Fruit fly (Drosophila melanogaster) whole organism, embryonic: ENCODE data around the gene CG7739.

Experiments used
- CG10654 ChIP-seq: fragments of 200-800 bp; sonication (Bioruptor generic); optimal IDR thresholded peaks from 2 replicates; lab custom pipeline; 2016; ENCODE audit warnings: missing biosample characterization, missing genetic modification characterization
- CG13287 ChIP-seq: fragments of 200-800 bp; sonication (Bioruptor generic); IDR thresholded peaks from 2 replicates; pipeline ENCODE4 v1.3.6; 2022; ENCODE audit warnings: missing biosample characterization, missing genetic modification characterization; ENCODE audit not compliant: partially characterized antibody
- CG1647 ChIP-seq: fragments of 200-800 bp; sonication (Bioruptor generic); optimal IDR thresholded peaks from 3 replicates; lab custom pipeline; 2016; ENCODE audit warnings: missing biosample characterization, missing genetic modification characterization
- CG33557 ChIP-seq: fragments of 200-800 bp; sonication (Bioruptor generic); optimal IDR thresholded peaks from 2 replicates; lab custom pipeline; 2019; ENCODE audit warnings: missing biosample characterization, mild to moderate bottlenecking, missing genetic modification characterization, moderate library complexity
- CG4360 ChIP-seq: fragments of 200-800 bp; sonication (Bioruptor generic); IDR thresholded peaks from 2 replicates; pipeline ENCODE4 v1.3.6; 2022; ENCODE audit warnings: missing biosample characterization, missing genetic modification characterization
- CG7839 ChIP-seq: fragments of 200-800 bp; sonication (Bioruptor generic); optimal IDR thresholded peaks from 3 replicates; lab custom pipeline; 2018; ENCODE audit warnings: missing biosample characterization, mild to moderate bottlenecking, missing genetic modification characterization, moderate library complexity
- CG8089 ChIP-seq: fragments of 200-800 bp; sonication (Bioruptor generic); optimal IDR thresholded peaks from 3 replicates; lab custom pipeline; 2016; ENCODE audit warnings: missing biosample characterization, missing genetic modification characterization
- NfI ChIP-seq: fragments of 200-800 bp; sonication (Bioruptor generic); optimal IDR thresholded peaks from 3 replicates; lab custom pipeline; 2018; ENCODE audit warnings: missing biosample characterization, mild to moderate bottlenecking, missing genetic modification characterization, moderate library complexity
- Rfx ChIP-seq: fragments of 200-800 bp; sonication (Bioruptor generic); IDR thresholded peaks from 2 replicates; pipeline ENCODE4 v1.3.6; 2022; ENCODE audit warnings: missing biosample characterization, missing genetic modification characterization
- Scr ChIP-seq: fragments of 200-800 bp; sonication (Bioruptor generic); IDR thresholded peaks from 2 replicates; pipeline ENCODE4 v1.3.6; 2022; ENCODE audit warnings: missing biosample characterization, missing genetic modification characterization; ENCODE audit not compliant: partially characterized antibody
- Sry-β ChIP-seq: fragments of 200-800 bp; sonication (Bioruptor generic); optimal IDR thresholded peaks from 2 replicates; lab custom pipeline; 2018; ENCODE audit warnings: missing biosample characterization, mild to moderate bottlenecking, missing genetic modification characterization, moderate library complexity
- Xbp1 ChIP-seq: fragments of 200-800 bp; sonication (Bioruptor generic); optimal IDR thresholded peaks from 3 replicates; lab custom pipeline; 2016; ENCODE audit warnings: missing biosample characterization, mild to moderate bottlenecking, missing genetic modification characterization
- eve ChIP-seq, 2 experiments: fragments of >200 bp; optimal IDR thresholded peaks; 2 replicates each; lab custom pipeline; 2017; ENCODE audit warnings: missing biosample characterization in 2 of 2, missing genetic modification characterization in 2 of 2
- toy ChIP-seq: fragments of 200-800 bp; sonication (Bioruptor generic); IDR thresholded peaks from 2 replicates; pipeline ENCODE4 v1.3.6; 2022; ENCODE audit warnings: missing biosample characterization, missing genetic modification characterization

dm6 chr3L:15541281-15541680 lies 21.6 kb downstream of the CG7739 start:
- no peak for TF ChIP-seq Scr (GFP tag; lab: Robert Waterston, UW)
- TF ChIP-seq Xbp1 (GFP tag; lab: Kevin White, UChicago): no peak
- TF ChIP-seq CG33557 (GFP tag; lab: Kevin White, UChicago): no peak
- no peak for TF ChIP-seq toy (GFP tag; lab: Robert Waterston, UW)
- TF ChIP-seq CG7839 (tag; lab: Kevin White, UChicago): no peak
- TF ChIP-seq CG8089 (GFP tag; lab: Kevin White, UChicago): no peak
- no peak for TF ChIP-seq Rfx
- TF ChIP-seq NfI (GFP tag; lab: Kevin White, UChicago): no peak
- TF ChIP-seq CG1647 (GFP tag; lab: Kevin White, UChicago): no peak
- TF ChIP-seq CG4360: no peak
- no peak for TF ChIP-seq Sry-β (GFP tag; lab: Kevin White, UChicago)
- TF ChIP-seq CG10654 (GFP tag; lab: Kevin White, UChicago): no peak
- no peak for TF ChIP-seq CG13287
- no peak for TF ChIP-seq eve (GFP tag; optimal IDR thresholded peaks at IDR 0.05; lab: Kevin White, UChicago)
